Worm (Caenorhabditis elegans): ENCODE results near the gene F13D12.3.

ce11 chrII:11709464-11709863, 10.7 kb upstream of the F13D12.3 start, which contains the start of gene fcmt-1:
- TF ChIP-seq T22C8.4 (GFP tag; IDR thresholded peaks at IDR 0.05) (no peak), tab-1 (GFP tag; IDR thresholded peaks at IDR 0.05) (no peak), med-1 (GFP tag; optimal IDR thresholded peaks at IDR 0.05; ENCODE audit: insufficient read depth) (no peak), flt-1 (GFP tag; IDR thresholded peaks at IDR 0.05) (no peak), cog-1 (tag; optimal IDR thresholded peaks at IDR 0.05) (no peak), klf-2 (GFP tag; conservative IDR thresholded peaks at IDR 0.05) (no peak), ztf-29 (GFP tag; IDR thresholded peaks at IDR 0.05) (no peak), ztf-23 (GFP tag; IDR thresholded peaks at IDR 0.05) (no peak)

Data from whole organism, midembryonic.